Fruit fly (Drosophila melanogaster) whole organism, embryonic: Measurements from ENCODE around the gene RpS14a.

ENCODE experiments used
- Ada2b ChIP-seq: fragments of 200-800 bp; sonication (Bioruptor generic); IDR thresholded peaks from 2 replicates; pipeline ENCODE4 v1.3.6; 2022; ENCODE audit warnings: missing biosample characterization, missing genetic modification characterization
- Adf1 ChIP-seq: fragments of 200-800 bp; sonication (Bioruptor generic); IDR thresholded peaks from 2 replicates; pipeline ENCODE4 v1.3.6; 2022; ENCODE audit warnings: missing biosample characterization, missing genetic modification characterization
- BEAF-32 ChIP-seq: fragments of 200-800 bp; sonication (Bioruptor generic); optimal IDR thresholded peaks from 3 replicates; lab custom pipeline; 2017; ENCODE audit warnings: missing biosample characterization, missing genetic modification characterization, mild to moderate bottlenecking, moderate library complexity, missing genetic modification reagents
- Bdp1 ChIP-seq: fragments of 200-800 bp; sonication (Bioruptor generic); optimal IDR thresholded peaks from 3 replicates; lab custom pipeline; 2016; ENCODE audit warnings: missing biosample characterization, missing genetic modification characterization
- CG10147 ChIP-seq: fragments of 200-800 bp; sonication (Bioruptor generic); optimal IDR thresholded peaks from 2 replicates; lab custom pipeline; 2019; ENCODE audit warnings: missing biosample characterization, mild to moderate bottlenecking, missing genetic modification characterization, moderate library complexity
- CG10366 ChIP-seq: fragments of 200-800 bp; sonication (Bioruptor generic); IDR thresholded peaks from 2 replicates; pipeline ENCODE4 v1.3.6; 2022; ENCODE audit warnings: missing biosample characterization, missing genetic modification characterization
- CG11085 ChIP-seq: fragments of 200-800 bp; sonication (Bioruptor generic); IDR thresholded peaks from 2 replicates; pipeline ENCODE4 v1.3.6; 2022; ENCODE audit warnings: missing biosample characterization, missing genetic modification characterization
- CG11456 ChIP-seq: fragments of 200-800 bp; sonication (Bioruptor generic); IDR thresholded peaks from 3 replicates; pipeline ENCODE4 v1.3.6; 2022; ENCODE audit warnings: missing biosample characterization, missing genetic modification characterization
- CG12104 ChIP-seq: fragments of 200-800 bp; sonication (Bioruptor generic); optimal IDR thresholded peaks from 3 replicates; lab custom pipeline; 2016; ENCODE audit warnings: missing biosample characterization, missing genetic modification characterization
- CG13296 ChIP-seq: fragments of 200-800 bp; sonication (Bioruptor generic); optimal IDR thresholded peaks from 3 replicates; lab custom pipeline; 2018; ENCODE audit warnings: missing biosample characterization, mild to moderate bottlenecking, missing genetic modification characterization
- CG14441 ChIP-seq: fragments of 200-800 bp; sonication (Bioruptor generic); IDR thresholded peaks from 2 replicates; pipeline ENCODE4 v1.3.6; 2022; ENCODE audit warnings: missing biosample characterization, missing genetic modification characterization
- CG14710 ChIP-seq: fragments of 200-800 bp; sonication (Bioruptor generic); optimal IDR thresholded peaks from 3 replicates; lab custom pipeline; 2019; ENCODE audit warnings: missing biosample characterization, mild to moderate bottlenecking, missing genetic modification characterization, moderate library complexity
- CG1529 ChIP-seq: fragments of 200-800 bp; sonication (Bioruptor generic); optimal IDR thresholded peaks from 3 replicates; lab custom pipeline; 2018; ENCODE audit warnings: missing biosample characterization, missing genetic modification characterization
- CG16813 ChIP-seq: fragments of 200-800 bp; sonication (Bioruptor generic); IDR thresholded peaks from 3 replicates; pipeline ENCODE4 v1.3.6; 2022; ENCODE audit warnings: missing biosample characterization, missing genetic modification characterization; ENCODE audit not compliant: partially characterized antibody
- CG2120 ChIP-seq: fragments of 200-800 bp; sonication (Bioruptor generic); optimal IDR thresholded peaks from 3 replicates; lab custom pipeline; 2016; ENCODE audit warnings: missing biosample characterization, missing genetic modification characterization
- CG2129 ChIP-seq: fragments of 200-800 bp; sonication (Bioruptor generic); IDR thresholded peaks from 2 replicates; pipeline ENCODE4 v1.3.6; 2022; ENCODE audit warnings: missing biosample characterization, missing genetic modification characterization; ENCODE audit not compliant: partially characterized antibody
- CG32532 ChIP-seq: fragments of 200-800 bp; sonication (Bioruptor generic); IDR thresholded peaks from 2 replicates; pipeline ENCODE4 v1.3.6; 2022; ENCODE audit warnings: missing biosample characterization, missing genetic modification characterization
- CG34376 ChIP-seq: fragments of 200-800 bp; sonication (Bioruptor generic); optimal IDR thresholded peaks from 2 replicates; lab custom pipeline; 2018; ENCODE audit warnings: missing biosample characterization, mild to moderate bottlenecking, missing genetic modification characterization
- CG3726 ChIP-seq: fragments of 200-800 bp; sonication (Bioruptor generic); IDR thresholded peaks from 3 replicates; pipeline ENCODE4, ENCODE4 v1.3.6; 2022; ENCODE audit warnings: missing biosample characterization, missing genetic modification characterization
- CG3995 ChIP-seq: fragments of 200-800 bp; sonication (Bioruptor generic); optimal IDR thresholded peaks from 3 replicates; lab custom pipeline; 2016; ENCODE audit warnings: missing biosample characterization, missing genetic modification characterization
- CG4404 ChIP-seq: fragments of 200-800 bp; sonication (Bioruptor generic); IDR thresholded peaks from 2 replicates; pipeline ENCODE4 v1.3.6; 2022; ENCODE audit warnings: missing biosample characterization, missing genetic modification characterization
- CG7271 ChIP-seq: fragments of 200-800 bp; sonication (Bioruptor generic); optimal IDR thresholded peaks from 2 replicates; lab custom pipeline; 2018; ENCODE audit warnings: missing biosample characterization, mild to moderate bottlenecking, missing genetic modification characterization, moderate library complexity
- CG8765 ChIP-seq: fragments of 200-800 bp; sonication (Bioruptor generic); IDR thresholded peaks from 2 replicates; pipeline ENCODE4 v1.3.6; 2022; ENCODE audit warnings: missing biosample characterization, missing genetic modification characterization
- CG9797 ChIP-seq: fragments of 200-800 bp; sonication (Bioruptor generic); optimal IDR thresholded peaks from 3 replicates; lab custom pipeline; 2018; ENCODE audit warnings: missing biosample characterization, mild to moderate bottlenecking, missing genetic modification characterization
- CG9932 ChIP-seq: fragments of 200-800 bp; sonication (Bioruptor generic); IDR thresholded peaks from 2 replicates; pipeline ENCODE4 v1.3.6; 2022; ENCODE audit warnings: missing biosample characterization, missing genetic modification characterization
- CrebB ChIP-seq: fragments of 200-800 bp; sonication (Bioruptor generic); optimal IDR thresholded peaks from 3 replicates; lab custom pipeline; 2018; ENCODE audit warnings: missing biosample characterization, mild to moderate bottlenecking, missing genetic modification characterization
- Dp ChIP-seq: fragments of 200-800 bp; sonication (Bioruptor generic); optimal IDR thresholded peaks from 2 replicates; lab custom pipeline; 2018; ENCODE audit warnings: missing biosample characterization, mild to moderate bottlenecking, missing genetic modification characterization, moderate library complexity
- Elba2 ChIP-seq: fragments of 200-800 bp; sonication (Bioruptor generic); optimal IDR thresholded peaks from 3 replicates; lab custom pipeline; 2016; ENCODE audit warnings: missing biosample characterization, missing genetic modification characterization
- HLH54F ChIP-seq: fragments of 200-800 bp; sonication (Bioruptor generic); optimal IDR thresholded peaks from 3 replicates; lab custom pipeline; 2016; ENCODE audit warnings: missing biosample characterization, missing genetic modification characterization
- Hmr ChIP-seq: fragments of 200-800 bp; sonication (Bioruptor generic); optimal IDR thresholded peaks from 3 replicates; lab custom pipeline; 2017; ENCODE audit warnings: mild to moderate bottlenecking, missing biosample characterization, missing genetic modification reagents, missing genetic modification characterization
- Nf-YC ChIP-seq: fragments of 200-800 bp; optimal IDR thresholded peaks from 3 replicates; lab custom pipeline; 2019; ENCODE audit warnings: missing biosample characterization, mild to moderate bottlenecking, missing genetic modification characterization, moderate library complexity
- NfI ChIP-seq: fragments of 200-800 bp; sonication (Bioruptor generic); optimal IDR thresholded peaks from 3 replicates; lab custom pipeline; 2018; ENCODE audit warnings: missing biosample characterization, mild to moderate bottlenecking, missing genetic modification characterization, moderate library complexity
- Pdp1 ChIP-seq, 2 experiments: fragments of 200-800 bp; sonication (Bioruptor generic); optimal IDR thresholded peaks; 3 replicates each; lab custom pipeline; 2016; ENCODE audit warnings: missing biosample characterization in 2 of 2, missing genetic modification characterization in 2 of 2, mild to moderate bottlenecking in 1 of 2, moderate library complexity in 1 of 2
- Sin3A ChIP-seq: fragments of >200 bp; optimal IDR thresholded peaks from 2 replicates; lab custom pipeline; 2018
- Ssrp ChIP-seq: fragments of 200-800 bp; sonication (Bioruptor generic); optimal IDR thresholded peaks from 2 replicates; lab custom pipeline; 2018; ENCODE audit warnings: missing biosample characterization, mild to moderate bottlenecking, missing genetic modification characterization, moderate library complexity
- ac ChIP-seq: fragments of 200-800 bp; sonication (Bioruptor generic); optimal IDR thresholded peaks from 3 replicates; lab custom pipeline; 2017; ENCODE audit warnings: missing biosample characterization, mild to moderate bottlenecking, missing genetic modification characterization
- ase ChIP-seq: fragments of 200-800 bp; sonication (Bioruptor generic); IDR thresholded peaks from 3 replicates; pipeline ENCODE4 v1.3.6; 2022; ENCODE audit warnings: missing biosample characterization, missing genetic modification characterization
- ash1 ChIP-seq: fragments of 200-800 bp; sonication (Bioruptor generic); optimal IDR thresholded peaks from 2 replicates; lab custom pipeline; 2018; ENCODE audit warnings: missing biosample characterization, mild to moderate bottlenecking, missing genetic modification characterization
- ato ChIP-seq: fragments of 200-800 bp; sonication (Bioruptor generic); IDR thresholded peaks from 2 replicates; pipeline ENCODE4 v1.3.6; 2022; ENCODE audit warnings: missing biosample characterization, missing genetic modification characterization; ENCODE audit not compliant: partially characterized antibody
- chinmo ChIP-seq: fragments of 200-800 bp; sonication (Bioruptor generic); IDR thresholded peaks from 4 replicates; pipeline ENCODE4 v1.3.6; 2022; ENCODE audit warnings: missing biosample characterization, missing genetic modification characterization; ENCODE audit not compliant: partially characterized antibody
- croc ChIP-seq: fragments of 200-800 bp; sonication (Bioruptor generic); conservative IDR thresholded peaks from 3 replicates; pipeline ENCODE4 v1.3.6; 2022; ENCODE audit warnings: missing biosample characterization, missing genetic modification characterization
- crp ChIP-seq, 2 experiments: fragments of 200-800 bp; sonication (Bioruptor generic); optimal IDR thresholded peaks; 2 replicates in 1 of 2; 3 replicates in 1 of 2; lab custom pipeline; 2017; ENCODE audit warnings: missing biosample characterization in 2 of 2, missing genetic modification characterization in 2 of 2, mild to moderate bottlenecking in 1 of 2, moderate library complexity in 1 of 2
- eyg ChIP-seq: fragments of 200-800 bp; sonication (Bioruptor generic); optimal IDR thresholded peaks from 3 replicates; lab custom pipeline; 2016; ENCODE audit warnings: missing biosample characterization, missing genetic modification characterization
- gcm ChIP-seq: fragments of 200-800 bp; sonication (Bioruptor generic); optimal IDR thresholded peaks from 2 replicates; lab custom pipeline; 2019; ENCODE audit warnings: missing biosample characterization, mild to moderate bottlenecking, missing genetic modification characterization, moderate library complexity
- hb ChIP-seq: fragments of 200-800 bp; sonication (Bioruptor generic); IDR thresholded peaks from 3 replicates; pipeline ENCODE4 v1.3.6; 2022; ENCODE audit warnings: missing biosample characterization, missing genetic modification characterization; ENCODE audit not compliant: partially characterized antibody
- lov ChIP-seq, 2 experiments: fragments of 200-800 bp in 1 of 2; fragments of >200 bp in 1 of 2; sonication (Bioruptor generic) in 1 of 2; IDR thresholded peaks in 1 of 2; optimal IDR thresholded peaks in 1 of 2; 2 replicates in 1 of 2; 3 replicates in 1 of 2; pipeline versions ENCODE4 v1.3.6 to Lab custom; 2017 to 2022; ENCODE audit warnings: missing biosample characterization in 1 of 2, missing genetic modification characterization in 1 of 2
- p53 ChIP-seq: fragments of 200-800 bp; sonication (Bioruptor generic); optimal IDR thresholded peaks from 2 replicates; lab custom pipeline; 2016; ENCODE audit warnings: missing biosample characterization, missing genetic modification characterization
- pita ChIP-seq: fragments of 200-800 bp; sonication (Bioruptor generic); optimal IDR thresholded peaks from 2 replicates; lab custom pipeline; 2017; ENCODE audit warnings: missing biosample characterization, mild to moderate bottlenecking, missing genetic modification characterization
- ro ChIP-seq: fragments of 200-800 bp; sonication (Bioruptor generic); IDR thresholded peaks from 2 replicates; pipeline ENCODE4 v1.3.6; 2022; ENCODE audit warnings: missing biosample characterization, missing genetic modification characterization
- slbo ChIP-seq: fragments of 200-800 bp; sonication (Bioruptor generic); IDR thresholded peaks from 2 replicates; pipeline ENCODE4 v1.3.6; 2022; ENCODE audit warnings: missing biosample characterization, missing genetic modification characterization

The RpS14a gene

DNA sequence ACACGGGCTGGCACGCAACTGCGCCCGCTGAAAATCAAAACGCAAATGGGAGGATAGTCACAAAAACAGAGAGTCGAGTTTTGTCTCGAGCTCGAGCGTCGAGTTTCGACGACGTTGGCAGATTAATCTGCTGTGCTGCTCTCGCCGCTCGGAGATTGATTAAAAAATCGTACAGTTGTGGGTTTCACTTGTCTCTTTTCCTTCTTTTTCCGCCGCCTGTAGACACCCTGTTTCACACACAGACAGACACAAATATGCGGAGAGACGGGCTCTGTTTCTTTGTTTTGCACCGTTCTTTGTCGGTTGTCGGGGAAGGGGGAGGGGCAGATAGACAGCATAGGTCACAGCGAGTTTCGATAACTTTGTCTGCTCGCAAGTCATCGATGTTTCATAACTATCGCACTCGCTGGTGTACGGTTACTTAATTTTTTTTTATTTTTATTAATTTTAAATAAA lies 13.3 kb downstream of the RpS14a start, which contains the start of gene orion (continued):
- TF ChIP-seq CG8765 (GFP tag; lab: Robert Waterston, UW) (no peak), CG10366 (peak; percentile 92), CG12104 (GFP tag; lab: Kevin White, UChicago) (no peak), ro (no peak), CG11085 (no peak), eyg (GFP tag; lab: Kevin White, UChicago) (no peak), gcm (GFP tag; lab: Kevin White, UChicago) (peak; percentile 46), Ada2b (GFP tag; lab: Robert Waterston, UW) (0 out of 2 replicates have a peak, but pooled peaks have one; percentile 20), Bdp1 (GFP tag; lab: Kevin White, UChicago) (no peak), CG34376 (peak; percentile 60), CrebB (tag; lab: Kevin White, UChicago) (peak; percentile 5), slbo (GFP tag; lab: Robert Waterston, UW) (0 out of 2 replicates have a peak, but pooled peaks have one; percentile 33), ato (GFP tag; lab: Robert Waterston, UW) (peak; percentile 72), CG14441 (peak; percentile 8; the same call in 1 of the 2 replicates), ase (GFP tag; lab: Robert Waterston, UW) (no peak), Sin3A (no peak), BEAF-32 (GFP tag; lab: Kevin White, UChicago) (peak; percentile 65), CG3726 (GFP tag; lab: Robert Waterston, UW) (no peak), CG13296 (GFP tag; lab: Kevin White, UChicago) (no peak), Ssrp (tag; lab: Kevin White, UChicago) (no peak), Nf-YC (tag; lab: Kevin White, UChicago) (no peak), NfI (GFP tag; lab: Kevin White, UChicago) (no peak), CG3995 (GFP tag; lab: Kevin White, UChicago) (peak; percentile 49), ash1 (GFP tag; lab: Kevin White, UChicago) (no peak), CG9797 (GFP tag; lab: Kevin White, UChicago) (peak; percentile 27), Dp (GFP tag; lab: Kevin White, UChicago) (no peak), chinmo (GFP tag; lab: Robert Waterston, UW) (peak; percentile 90), lov (optimal IDR thresholded peaks at IDR 0.05; lab: Kevin White, UChicago) (no peak), lov (GFP tag; IDR thresholded peaks at IDR 0.05; lab: Robert Waterston, UW) (0 out of 3 replicates have a peak, but pooled peaks have one; percentile 24), CG32532 (GFP tag; lab: Robert Waterston, UW) (peak; percentile 31; the same call in 1 of the 2 replicates), CG2129 (GFP tag; lab: Robert Waterston, UW) (peak; percentile 56; the same call in 1 of the 2 replicates), Pdp1 (GFP tag; optimal IDR thresholded peaks at IDR 0.05; lab: Kevin White, UChicago) (peak in 1 of 2 experiments; percentile 17), croc (GFP tag; lab: Robert Waterston, UW) (no peak), pita (GFP tag; lab: Kevin White, UChicago) (no peak), CG4404 (GFP tag; lab: Robert Waterston, UW) (no peak), HLH54F (GFP tag; lab: Kevin White, UChicago) (no peak), CG7271 (no peak), Hmr (no peak), p53 (GFP tag; lab: Kevin White, UChicago) (no peak), hb (peak; percentile 64; the same call in 2 of the 3 replicates), CG2120 (GFP tag; lab: Kevin White, UChicago) (peak; percentile 28), CG14710 (tag; lab: Kevin White, UChicago) (peak; percentile 2), Adf1 (GFP tag; lab: Robert Waterston, UW) (peak; percentile 49; the same call in 1 of the 2 replicates), Elba2 (GFP tag; lab: Kevin White, UChicago) (no peak), CG16813 (GFP tag; lab: Robert Waterston, UW) (peak; percentile 69), CG10147 (GFP tag; lab: Kevin White, UChicago) (no peak), CG1529 (GFP tag; lab: Kevin White, UChicago) (no peak), crp (GFP tag; optimal IDR thresholded peaks at IDR 0.05; lab: Kevin White, UChicago) (peak in 1 of 2 experiments; percentile 7), CG9932 (peak; percentile 58), ac (no peak), CG11456 (GFP tag; lab: Robert Waterston, UW) (no peak)
